Fruit fly (Drosophila melanogaster) whole organism, embryonic: Measurements from ENCODE around the gene CG7627.

Experiments
- C15 ChIP-seq: fragments of 200-800 bp; sonication (Bioruptor generic); IDR thresholded peaks from 3 replicates; pipeline ENCODE4 v1.3.6; 2022; ENCODE audit warnings: missing biosample characterization, missing genetic modification characterization
- CG10147 ChIP-seq: fragments of 200-800 bp; sonication (Bioruptor generic); optimal IDR thresholded peaks from 2 replicates; lab custom pipeline; 2019; ENCODE audit warnings: missing biosample characterization, mild to moderate bottlenecking, missing genetic modification characterization, moderate library complexity
- CG1024 ChIP-seq: fragments of 200-800 bp; sonication (Bioruptor generic); IDR thresholded peaks from 2 replicates; pipeline ENCODE4 v1.3.6; 2022; ENCODE audit warnings: missing biosample characterization, missing genetic modification characterization
- CG11723 ChIP-seq: fragments of 200-800 bp; sonication (Bioruptor generic); optimal IDR thresholded peaks from 2 replicates; lab custom pipeline; 2017; ENCODE audit warnings: missing biosample characterization, mild to moderate bottlenecking, missing genetic modification characterization
- CG12219 ChIP-seq: fragments of 200-800 bp; sonication (Bioruptor generic); optimal IDR thresholded peaks from 3 replicates; lab custom pipeline; 2018; ENCODE audit warnings: missing biosample characterization, mild to moderate bottlenecking, missing genetic modification characterization
- CG14441 ChIP-seq: fragments of 200-800 bp; sonication (Bioruptor generic); IDR thresholded peaks from 2 replicates; pipeline ENCODE4 v1.3.6; 2022; ENCODE audit warnings: missing biosample characterization, missing genetic modification characterization
- CG15601 ChIP-seq: fragments of 200-800 bp; sonication (Bioruptor generic); optimal IDR thresholded peaks from 3 replicates; lab custom pipeline; 2019; ENCODE audit warnings: missing biosample characterization, mild to moderate bottlenecking, missing genetic modification characterization, moderate library complexity
- CG1603 ChIP-seq: fragments of 200-800 bp; sonication (Bioruptor generic); optimal IDR thresholded peaks from 2 replicates; lab custom pipeline; 2019; ENCODE audit warnings: missing biosample characterization, mild to moderate bottlenecking, missing genetic modification characterization, moderate library complexity
- CG1792 ChIP-seq: fragments of 200-800 bp; sonication (Bioruptor generic); optimal IDR thresholded peaks from 2 replicates; lab custom pipeline; 2016; ENCODE audit warnings: missing biosample characterization, missing genetic modification characterization
- CG3281 ChIP-seq: fragments of 200-800 bp; sonication (Bioruptor generic); optimal IDR thresholded peaks from 3 replicates; lab custom pipeline; 2017; ENCODE audit warnings: missing biosample characterization, mild to moderate bottlenecking, missing genetic modification characterization
- CG34422 ChIP-seq: fragments of 200-800 bp; sonication (Bioruptor generic); IDR thresholded peaks from 3 replicates; pipeline ENCODE4 v1.3.6; 2022; ENCODE audit warnings: missing biosample characterization, missing genetic modification characterization
- CG3726 ChIP-seq: fragments of 200-800 bp; sonication (Bioruptor generic); IDR thresholded peaks from 3 replicates; pipeline ENCODE4, ENCODE4 v1.3.6; 2022; ENCODE audit warnings: missing biosample characterization, missing genetic modification characterization
- CG3995 ChIP-seq: fragments of 200-800 bp; sonication (Bioruptor generic); optimal IDR thresholded peaks from 3 replicates; lab custom pipeline; 2016; ENCODE audit warnings: missing biosample characterization, missing genetic modification characterization
- CG4328 ChIP-seq: fragments of 200-800 bp; sonication (Bioruptor generic); optimal IDR thresholded peaks from 3 replicates; lab custom pipeline; 2017; ENCODE audit warnings: missing biosample characterization, missing genetic modification reagents, missing genetic modification characterization
- CG6254 ChIP-seq: fragments of 200-800 bp; sonication (Bioruptor generic); optimal IDR thresholded peaks from 3 replicates; lab custom pipeline; 2017; ENCODE audit warnings: mild to moderate bottlenecking, missing biosample characterization, missing genetic modification reagents, missing genetic modification characterization
- CG6854 ChIP-seq: fragments of 200-800 bp; sonication (Bioruptor generic); optimal IDR thresholded peaks from 3 replicates; lab custom pipeline; 2017; ENCODE audit warnings: missing biosample characterization, mild to moderate bottlenecking, missing genetic modification characterization
- CG7928 ChIP-seq: fragments of 200-800 bp; sonication (Bioruptor generic); optimal IDR thresholded peaks from 2 replicates; lab custom pipeline; 2017; ENCODE audit warnings: missing biosample characterization, mild to moderate bottlenecking, missing genetic modification characterization
- CG8089 ChIP-seq: fragments of 200-800 bp; sonication (Bioruptor generic); optimal IDR thresholded peaks from 3 replicates; lab custom pipeline; 2016; ENCODE audit warnings: missing biosample characterization, missing genetic modification characterization
- CG8478 ChIP-seq: fragments of >200 bp; optimal IDR thresholded peaks from 2 replicates; lab custom pipeline; 2018
- CG9437 ChIP-seq: fragments of 200-800 bp; sonication (Bioruptor generic); optimal IDR thresholded peaks from 2 replicates; lab custom pipeline; 2018; ENCODE audit warnings: missing biosample characterization, mild to moderate bottlenecking, missing genetic modification characterization
- CG9727 ChIP-seq: fragments of 200-800 bp; sonication (Bioruptor generic); optimal IDR thresholded peaks from 3 replicates; lab custom pipeline; 2017; ENCODE audit warnings: missing biosample characterization, mild to moderate bottlenecking, missing genetic modification characterization
- Camta ChIP-seq: fragments of 200-800 bp; sonication (Bioruptor generic); optimal IDR thresholded peaks from 2 replicates; lab custom pipeline; 2016; ENCODE audit warnings: missing biosample characterization, missing genetic modification characterization
- D19B ChIP-seq: fragments of 200-800 bp; sonication (Bioruptor generic); optimal IDR thresholded peaks from 2 replicates; lab custom pipeline; 2017; ENCODE audit warnings: missing biosample characterization, mild to moderate bottlenecking, missing genetic modification characterization
- Dref ChIP-seq: fragments of 200-800 bp; sonication (Bioruptor generic); IDR thresholded peaks from 2 replicates; pipeline ENCODE4 v1.3.6; 2022; ENCODE audit warnings: missing biosample characterization, missing genetic modification characterization
- Ets65A ChIP-seq: fragments of 200-800 bp; sonication (Bioruptor generic); peaks from one replicate; lab custom pipeline; 2016; ENCODE audit warnings: missing biosample characterization, missing genetic modification characterization
- Kr ChIP-seq: fragments of 200-800 bp; sonication (Bioruptor generic); optimal IDR thresholded peaks from 2 replicates; lab custom pipeline; 2017; ENCODE audit warnings: missing biosample characterization, mild to moderate bottlenecking, missing genetic modification characterization
- Mes4 ChIP-seq: fragments of 200-800 bp; sonication (Bioruptor generic); optimal IDR thresholded peaks from 2 replicates; lab custom pipeline; 2016; ENCODE audit warnings: missing biosample characterization, missing genetic modification characterization
- PHDP ChIP-seq: fragments of 200-800 bp; sonication (Bioruptor generic); optimal IDR thresholded peaks from 3 replicates; lab custom pipeline; 2018; ENCODE audit warnings: missing biosample characterization, mild to moderate bottlenecking, missing genetic modification characterization, moderate library complexity
- Ptx1 ChIP-seq: fragments of 200-800 bp; sonication (Bioruptor generic); IDR thresholded peaks from 2 replicates; pipeline ENCODE4 v1.3.6; 2022; ENCODE audit warnings: missing biosample characterization, missing genetic modification characterization
- Usf ChIP-seq: fragments of 200-800 bp; sonication (Bioruptor generic); optimal IDR thresholded peaks from 2 replicates; lab custom pipeline; 2017; ENCODE audit warnings: missing genotype, missing biosample characterization, missing genetic modification characterization
- amos ChIP-seq: fragments of 200-800 bp; sonication (Bioruptor generic); IDR thresholded peaks from 2 replicates; pipeline ENCODE4 v1.3.6; 2022; ENCODE audit warnings: missing biosample characterization, missing genetic modification characterization; ENCODE audit not compliant: partially characterized antibody
- bigmax ChIP-seq: fragments of 200-800 bp; sonication (Bioruptor generic); optimal IDR thresholded peaks from 2 replicates; lab custom pipeline; 2018; ENCODE audit warnings: missing biosample characterization, mild to moderate bottlenecking, missing genetic modification characterization
- cas ChIP-seq: fragments of 200-800 bp; sonication (Bioruptor generic); IDR thresholded peaks from 2 replicates; pipeline ENCODE4 v1.3.6; 2022; ENCODE audit warnings: missing biosample characterization, missing genetic modification characterization
- chinmo ChIP-seq: fragments of 200-800 bp; sonication (Bioruptor generic); IDR thresholded peaks from 4 replicates; pipeline ENCODE4 v1.3.6; 2022; ENCODE audit warnings: missing biosample characterization, missing genetic modification characterization; ENCODE audit not compliant: partially characterized antibody
- dmrt11E ChIP-seq: fragments of 200-800 bp; sonication (Bioruptor generic); optimal IDR thresholded peaks from 3 replicates; lab custom pipeline; 2018; ENCODE audit warnings: missing biosample characterization, mild to moderate bottlenecking, missing genetic modification characterization, moderate library complexity
- en ChIP-seq: fragments of 200-800 bp; sonication (Bioruptor generic); optimal IDR thresholded peaks from 2 replicates; lab custom pipeline; 2016; ENCODE audit warnings: missing biosample characterization, missing genetic modification characterization
- gfzf ChIP-seq: fragments of 200-800 bp; sonication (Bioruptor generic); optimal IDR thresholded peaks from 2 replicates; lab custom pipeline; 2016; ENCODE audit warnings: missing biosample characterization, mild to moderate bottlenecking, missing genetic modification characterization, moderate library complexity
- nerfin-1 ChIP-seq: fragments of 200-800 bp; sonication (Bioruptor generic); optimal IDR thresholded peaks from 3 replicates; lab custom pipeline; 2019; ENCODE audit warnings: missing biosample characterization, mild to moderate bottlenecking, missing genetic modification characterization, moderate library complexity
- nerfin-2 ChIP-seq: fragments of 200-800 bp; sonication (Bioruptor generic); IDR thresholded peaks from 2 replicates; pipeline ENCODE4 v1.3.6; 2022; ENCODE audit warnings: missing biosample characterization, missing genetic modification characterization; ENCODE audit not compliant: partially characterized antibody
- odd ChIP-seq: fragments of 200-800 bp; sonication (Bioruptor generic); optimal IDR thresholded peaks from 2 replicates; lab custom pipeline; 2017; ENCODE audit warnings: missing biosample characterization, mild to moderate bottlenecking, missing genetic modification characterization
- prd ChIP-seq, 3 experiments: fragments of >200 bp in 2 of 3; fragments of 200-800 bp in 1 of 3; sonication (Bioruptor generic) in 1 of 3; optimal IDR thresholded peaks in 2 of 3; IDR thresholded peaks in 1 of 3; 2 replicates in 2 of 3; 3 replicates in 1 of 3; pipeline versions ENCODE4 v1.3.6 to Lab custom; 2017 to 2022; ENCODE audit warnings: missing biosample characterization in 1 of 3, missing genetic modification characterization in 1 of 3
- salm ChIP-seq: fragments of 200-800 bp; sonication (Bioruptor generic); optimal IDR thresholded peaks from 2 replicates; lab custom pipeline; 2018; ENCODE audit warnings: missing biosample characterization, mild to moderate bottlenecking, missing genetic modification characterization
- sob ChIP-seq: fragments of 200-800 bp; sonication (Bioruptor generic); IDR thresholded peaks from 2 replicates; pipeline ENCODE4 v1.3.6; 2022; ENCODE audit warnings: missing biosample characterization, missing genetic modification characterization
- tap ChIP-seq: fragments of 200-800 bp; optimal IDR thresholded peaks from 3 replicates; lab custom pipeline; 2019; ENCODE audit warnings: missing biosample characterization, mild to moderate bottlenecking, missing genetic modification characterization, moderate library complexity
- tio ChIP-seq: fragments of 200-800 bp; sonication (Bioruptor generic); optimal IDR thresholded peaks from 2 replicates; lab custom pipeline; 2017; ENCODE audit warnings: missing biosample characterization, missing genetic modification characterization, inconsistent platforms
- tll ChIP-seq, 2 experiments: fragments of 200-800 bp in 1 of 2; fragments of >200 bp in 1 of 2; sonication (Bioruptor generic) in 1 of 2; optimal IDR thresholded peaks; 2 replicates each; lab custom pipeline; 2017 to 2019; ENCODE audit warnings: missing biosample characterization in 2 of 2, missing genetic modification characterization in 2 of 2, mild to moderate bottlenecking in 1 of 2, moderate library complexity in 1 of 2
- toy ChIP-seq: fragments of 200-800 bp; sonication (Bioruptor generic); IDR thresholded peaks from 2 replicates; pipeline ENCODE4 v1.3.6; 2022; ENCODE audit warnings: missing biosample characterization, missing genetic modification characterization
- vvl ChIP-seq: fragments of 200-800 bp; sonication (Bioruptor generic); IDR thresholded peaks from 2 replicates; pipeline ENCODE4 v1.3.6; 2022; ENCODE audit warnings: missing biosample characterization, missing genetic modification characterization
- zf30C ChIP-seq: fragments of 200-800 bp; sonication (Bioruptor generic); optimal IDR thresholded peaks from 3 replicates; lab custom pipeline; 2018; ENCODE audit warnings: missing biosample characterization, mild to moderate bottlenecking, missing genetic modification characterization
- zfh1 ChIP-seq: fragments of 200-800 bp; sonication (Bioruptor generic); IDR thresholded peaks from 3 replicates; pipeline ENCODE4 v1.3.6; 2022; ENCODE audit warnings: missing biosample characterization, missing genetic modification characterization

The CG7627 gene

DNA sequence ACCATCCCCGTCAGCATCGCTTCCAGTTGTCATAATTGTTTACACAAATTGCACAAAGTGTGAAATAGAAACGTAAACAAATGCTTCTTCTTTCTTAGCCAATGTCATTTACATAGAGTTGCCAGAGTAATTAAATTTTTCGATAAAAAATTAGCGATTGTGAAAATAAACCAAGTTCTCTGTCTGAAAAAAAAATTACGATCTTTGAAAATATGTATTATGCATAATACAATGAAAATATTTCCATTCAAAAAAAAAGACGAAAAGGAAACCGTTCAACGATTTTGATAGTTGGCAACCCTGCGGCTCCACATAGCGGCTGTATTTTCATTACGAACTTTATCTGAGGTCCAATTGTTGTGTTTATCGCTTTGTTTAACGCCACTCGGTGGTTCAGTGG, 51.2 kb downstream of the CG7627 start, which contains the start of the genes CG7810 and CG7806 (continued):
- peak; percentile 80 for TF ChIP-seq CG12219 (GFP tag; lab: Kevin White, UChicago)
- peak; percentile 91 for TF ChIP-seq Camta (GFP tag; lab: Kevin White, UChicago)
- TF ChIP-seq CG6854: peak; percentile 66
- TF ChIP-seq cas (GFP tag; lab: Robert Waterston, UW): peak; percentile 69; the same call in 1 of the 2 replicates
- peak; percentile 95 for TF ChIP-seq CG9437 (GFP tag; lab: Kevin White, UChicago)
- peak; percentile 88 for TF ChIP-seq CG15601 (tag; lab: Kevin White, UChicago)
- peak; percentile 97 for TF ChIP-seq Ets65A (GFP tag; lab: Kevin White, UChicago)
- TF ChIP-seq gfzf (GFP tag; lab: Kevin White, UChicago): peak; percentile 39
- peak; percentile 12 for TF ChIP-seq bigmax (GFP tag; lab: Kevin White, UChicago)
- no peak for TF ChIP-seq tio (GFP tag; lab: Kevin White, UChicago)
- TF ChIP-seq zf30C (GFP tag; lab: Kevin White, UChicago): peak; percentile 7
- TF ChIP-seq Kr: no peak
- 0 out of 4 replicates have a peak, but pooled peaks have one; percentile 12 for TF ChIP-seq chinmo
- TF ChIP-seq CG7928 (GFP tag; lab: Kevin White, UChicago): peak; percentile 9
- TF ChIP-seq CG14441 (GFP tag; lab: Robert Waterston, UW): peak; percentile 91
- no peak for TF ChIP-seq nerfin-2 (GFP tag; lab: Robert Waterston, UW)
- TF ChIP-seq Ptx1: peak; percentile 95
- peak; percentile 71; the same call in 2 of the 3 replicates for TF ChIP-seq C15 (GFP tag; lab: Robert Waterston, UW)
- TF ChIP-seq salm: peak; percentile 89
- TF ChIP-seq zfh1 (GFP tag; lab: Robert Waterston, UW): peak; percentile 95
- peak in 1 of 2 experiments; percentile 66 for TF ChIP-seq tll (GFP tag; optimal IDR thresholded peaks at IDR 0.05; lab: Kevin White, UChicago)
- TF ChIP-seq dmrt11E (tag; lab: Kevin White, UChicago): peak; percentile 89
- peak; percentile 92 for TF ChIP-seq en (GFP tag; lab: Kevin White, UChicago)
- TF ChIP-seq Mes4 (GFP tag; lab: Kevin White, UChicago): peak; percentile 90
- peak; percentile 86 for TF ChIP-seq CG1024
- peak; percentile 95 for TF ChIP-seq PHDP (tag; lab: Kevin White, UChicago)
- TF ChIP-seq CG1792 (GFP tag; lab: Kevin White, UChicago): peak; percentile 63
- peak; percentile 48 for TF ChIP-seq Dref (GFP tag; lab: Robert Waterston, UW)
- TF ChIP-seq CG3281 (GFP tag; lab: Kevin White, UChicago): peak; percentile 86
- peak; percentile 98 for TF ChIP-seq vvl (GFP tag; lab: Robert Waterston, UW)
- TF ChIP-seq D19B: no peak
- peak; percentile 94 for TF ChIP-seq sob (GFP tag; lab: Robert Waterston, UW)
- TF ChIP-seq prd (optimal IDR thresholded peaks at IDR 0.05; lab: Kevin White, UChicago): no peak
- TF ChIP-seq prd (GFP tag; IDR thresholded peaks at IDR 0.05; lab: Robert Waterston, UW): peak; percentile 87
- TF ChIP-seq CG9727 (GFP tag; lab: Kevin White, UChicago): peak; percentile 88
- peak; percentile 77 for TF ChIP-seq CG4328 (GFP tag; lab: Kevin White, UChicago)
- peak; percentile 47 for TF ChIP-seq Usf (GFP tag; lab: Kevin White, UChicago)
- no peak for TF ChIP-seq CG8478 (lab: Kevin White, UChicago)
- peak; percentile 84 for TF ChIP-seq CG10147 (GFP tag; lab: Kevin White, UChicago)
- TF ChIP-seq CG34422 (GFP tag; lab: Robert Waterston, UW): peak; percentile 94
- peak; percentile 72 for TF ChIP-seq CG1603 (tag; lab: Kevin White, UChicago)
- no peak for TF ChIP-seq odd
- TF ChIP-seq CG11723 (GFP tag; lab: Kevin White, UChicago): no peak
- TF ChIP-seq CG3726 (GFP tag; lab: Robert Waterston, UW): peak; percentile 70; the same call in 2 of the 3 replicates
- TF ChIP-seq CG6254 (GFP tag; lab: Kevin White, UChicago): no peak
- TF ChIP-seq nerfin-1 (tag; lab: Kevin White, UChicago): peak; percentile 85
- 0 out of 2 replicates have a peak, but pooled peaks have one; percentile 31 for TF ChIP-seq toy (GFP tag; lab: Robert Waterston, UW)
- TF ChIP-seq tap (tag; lab: Kevin White, UChicago): peak; percentile 84
- peak; percentile 60 for TF ChIP-seq CG3995 (GFP tag; lab: Kevin White, UChicago)
- TF ChIP-seq amos (GFP tag; lab: Robert Waterston, UW): no peak
- peak; percentile 87 for TF ChIP-seq CG8089
